Worm (Caenorhabditis elegans) whole organism, late embryonic: ENCODE data around the gene R09D1.12.

Source experiments
- C08G9.2 ChIP-seq: sonication (generic microtip); optimal IDR thresholded peaks from 2 replicates; lab custom pipeline; 2016; ENCODE audit warnings: mild to moderate bottlenecking, missing genetic modification characterization, moderate library complexity, missing compliant biosample characterization
- C38D4.7 ChIP-seq: fragments of 200-800 bp; sonication (Bioruptor generic); optimal IDR thresholded peaks from 2 replicates; lab custom pipeline; 2018; ENCODE audit warnings: mild to moderate bottlenecking, missing genetic modification characterization, moderate library complexity, missing compliant biosample characterization
- F13H6.1 ChIP-seq: sonication (generic microtip); optimal IDR thresholded peaks from 2 replicates; lab custom pipeline; 2016; ENCODE audit warnings: missing genetic modification characterization, missing compliant biosample characterization
- Y22D7AL.16 ChIP-seq: sonication (generic microtip); optimal IDR thresholded peaks from 2 replicates; lab custom pipeline; 2016; ENCODE audit warnings: missing genetic modification characterization, missing compliant biosample characterization
- ama-1 ChIP-seq: fragments of 150-350 bp; optimal IDR thresholded peaks from 2 replicates; lab custom pipeline; 2014
- ceh-18 ChIP-seq: sonication (generic microtip); optimal IDR thresholded peaks from 2 replicates; lab custom pipeline; 2016; ENCODE audit warnings: missing genetic modification characterization, missing compliant biosample characterization
- ceh-19 ChIP-seq: fragments of 200-800 bp; sonication (Bioruptor generic); optimal IDR thresholded peaks from 2 replicates; lab custom pipeline; 2018; ENCODE audit warnings: mild to moderate bottlenecking, missing genetic modification characterization, missing compliant biosample characterization
- ceh-30 ChIP-seq: fragments of 150-350 bp; optimal IDR thresholded peaks from 2 replicates; lab custom pipeline; 2014; ENCODE audit warnings: missing biosample characterization, missing genetic modification characterization
- ceh-6 ChIP-seq: fragments of 200-800 bp; sonication (Bioruptor generic); optimal IDR thresholded peaks from 2 replicates; lab custom pipeline; 2018; ENCODE audit warnings: mild to moderate bottlenecking, missing genetic modification characterization, missing compliant biosample characterization
- che-1 ChIP-seq: sonication (generic microtip); optimal IDR thresholded peaks from 2 replicates; lab custom pipeline; 2016; ENCODE audit warnings: mild to moderate bottlenecking, missing genetic modification characterization, missing compliant biosample characterization
- eyg-1 ChIP-seq: sonication (generic microtip); optimal IDR thresholded peaks from 2 replicates; lab custom pipeline; 2016; ENCODE audit warnings: missing genotype, missing genetic modification characterization, missing compliant biosample characterization
- fax-1 ChIP-seq: sonication (generic microtip); optimal IDR thresholded peaks from 2 replicates; lab custom pipeline; 2016; ENCODE audit warnings: missing genotype, missing genetic modification characterization, missing compliant biosample characterization
- fkh-6 ChIP-seq: sonication (generic microtip); optimal IDR thresholded peaks from 2 replicates; lab custom pipeline; 2016; ENCODE audit warnings: missing genetic modification characterization, missing compliant biosample characterization
- hlh-30 ChIP-seq: sonication (generic microtip); optimal IDR thresholded peaks from 2 replicates; lab custom pipeline; 2017; ENCODE audit warnings: antibody characterized with exemption, missing genetic modification characterization, missing compliant biosample characterization; ENCODE audit not compliant: insufficient read depth
- hlh-6 ChIP-seq: sonication (generic microtip); optimal IDR thresholded peaks from 2 replicates; lab custom pipeline; 2016; ENCODE audit warnings: missing genotype, missing genetic modification characterization, missing compliant biosample characterization
- lim-6 ChIP-seq: sonication (generic microtip); optimal IDR thresholded peaks from 2 replicates; lab custom pipeline; 2016; ENCODE audit warnings: missing genetic modification characterization, missing compliant biosample characterization
- lin-11 ChIP-seq: fragments of 200-800 bp; sonication (Bioruptor generic); optimal IDR thresholded peaks from 2 replicates; lab custom pipeline; 2018; ENCODE audit warnings: mild to moderate bottlenecking, missing genetic modification characterization, missing compliant biosample characterization
- madf-2 ChIP-seq: sonication (generic microtip); optimal IDR thresholded peaks from 2 replicates; lab custom pipeline; 2017; ENCODE audit warnings: missing genetic modification characterization, missing compliant biosample characterization
- nhr-232 ChIP-seq: sonication (generic microtip); optimal IDR thresholded peaks from 2 replicates; lab custom pipeline; 2016; ENCODE audit warnings: missing genetic modification characterization, missing compliant biosample characterization
- npax-4 ChIP-seq: sonication (generic microtip); optimal IDR thresholded peaks from 2 replicates; lab custom pipeline; 2016; ENCODE audit warnings: missing genetic modification characterization, missing compliant biosample characterization
- odd-2 ChIP-seq: sonication (generic microtip); optimal IDR thresholded peaks from 2 replicates; lab custom pipeline; 2017; ENCODE audit warnings: antibody characterized with exemption, mild to moderate bottlenecking, missing genetic modification characterization, missing compliant biosample characterization
- pag-3 ChIP-seq: sonication (generic microtip); optimal IDR thresholded peaks from 2 replicates; lab custom pipeline; 2016; ENCODE audit warnings: missing compliant biosample characterization, missing genetic modification characterization, borderline replicate concordance
- pat-9 ChIP-seq: fragments of 200-800 bp; sonication (Bioruptor generic); optimal IDR thresholded peaks from 2 replicates; lab custom pipeline; 2018; ENCODE audit warnings: mild to moderate bottlenecking, missing genetic modification characterization, moderate library complexity, missing compliant biosample characterization
- pax-1 ChIP-seq: fragments of 150-350 bp; optimal IDR thresholded peaks from 2 replicates; lab custom pipeline; 2014; ENCODE audit warnings: missing biosample characterization, missing genetic modification characterization
- pha-2 ChIP-seq: sonication (generic microtip); optimal IDR thresholded peaks from 2 replicates; lab custom pipeline; 2017; ENCODE audit warnings: mild to moderate bottlenecking, missing genetic modification characterization, missing compliant biosample characterization
- pha-4 ChIP-seq: fragments of 150-350 bp; optimal IDR thresholded peaks from 2 replicates; lab custom pipeline; 2018; ENCODE audit warnings: missing biosample characterization, missing genetic modification reagents, missing genetic modification characterization
- pqm-1 ChIP-seq: sonication (generic microtip); optimal IDR thresholded peaks from 2 replicates; lab custom pipeline; 2016; ENCODE audit warnings: missing genetic modification characterization, missing compliant biosample characterization
- ref-2 ChIP-seq: sonication (generic microtip); optimal IDR thresholded peaks from 2 replicates; lab custom pipeline; 2016; ENCODE audit warnings: missing genetic modification characterization, missing compliant biosample characterization
- rnt-1 ChIP-seq: sonication (generic microtip); optimal IDR thresholded peaks from 2 replicates; lab custom pipeline; 2016; ENCODE audit warnings: missing genetic modification characterization, missing compliant biosample characterization
- sdc-2 ChIP-seq: sonication (generic microtip); optimal IDR thresholded peaks from 2 replicates; lab custom pipeline; 2016; ENCODE audit warnings: missing genotype, missing genetic modification characterization, missing compliant biosample characterization
- syd-9 ChIP-seq: sonication (generic microtip); optimal IDR thresholded peaks from 2 replicates; lab custom pipeline; 2016; ENCODE audit warnings: mild to moderate bottlenecking, missing genetic modification characterization, moderate library complexity, missing compliant biosample characterization
- tbx-2 ChIP-seq: sonication (generic microtip); optimal IDR thresholded peaks from 2 replicates; lab custom pipeline; 2016; ENCODE audit warnings: missing genetic modification characterization, missing compliant biosample characterization
- tbx-7 ChIP-seq: sonication (generic microtip); optimal IDR thresholded peaks from 2 replicates; lab custom pipeline; 2016; ENCODE audit warnings: missing genotype, missing genetic modification characterization, missing compliant biosample characterization
- unc-3 ChIP-seq, 2 experiments: fragments of 200-800 bp in 1 of 2; sonication (Bioruptor generic) in 1 of 2; sonication (generic microtip) in 1 of 2; conservative IDR thresholded peaks in 1 of 2; optimal IDR thresholded peaks in 1 of 2; 2 replicates each; pipeline versions ENCODE4 v1.3.6 to Lab custom; 2016 to 2022; ENCODE audit warnings: missing compliant biosample characterization in 2 of 2, missing genetic modification characterization in 2 of 2, missing genetic modification reagents in 1 of 2
- unc-55 ChIP-seq: sonication (generic microtip); optimal IDR thresholded peaks from 2 replicates; lab custom pipeline; 2017; ENCODE audit warnings: missing biosample characterization, missing genetic modification reagents, missing genetic modification characterization
- zip-5 ChIP-seq: sonication (generic microtip); optimal IDR thresholded peaks from 2 replicates; lab custom pipeline; 2016; ENCODE audit warnings: missing genetic modification characterization, missing compliant biosample characterization
- ztf-16 ChIP-seq: sonication (generic microtip); optimal IDR thresholded peaks from 2 replicates; lab custom pipeline; 2017; ENCODE audit warnings: missing genetic modification characterization, missing compliant biosample characterization

Gene R09D1.12

ce11 chrII:9445368-9445767, 6.7 kb downstream of the R09D1.12 start, which contains the start of gene R09D1.13:
Gene R09D1.13 (minus strand): TSS chrII:9445468.
- TF ChIP-seq pag-3 (tag; lab: Kevin White, UChicago) = no peak

ce11 chrII:9443522-9443921, 8.6 kb downstream of the R09D1.12 start, which contains the start of gene chil-15:
Gene chil-15 (minus strand): TSS chrII:9443622.
- no peak for TF ChIP-seq ceh-19 (GFP tag; lab: Kevin White, UChicago)
- TF ChIP-seq che-1 (tag; lab: Kevin White, UChicago) = no peak
- TF ChIP-seq hlh-6 (tag; lab: Kevin White, UChicago) = no peak
- no peak for TF ChIP-seq ztf-16 (tag; lab: Kevin White, UChicago)

- TF ChIP-seq Y22D7AL.16 (tag; lab: Kevin White, UChicago) = no peak
- TF ChIP-seq syd-9 = no peak
- TF ChIP-seq ref-2 (tag; lab: Kevin White, UChicago) = no peak
- no peak for TF ChIP-seq tbx-2 (tag; lab: Kevin White, UChicago)
- TF ChIP-seq C38D4.7 (GFP tag; lab: Kevin White, UChicago) = no peak
- no peak for TF ChIP-seq nhr-232 (tag; lab: Kevin White, UChicago)
These were observed 10.2 kb downstream of the R09D1.12 start, which contains the start of gene chil-16 for ce11 chrII:9441838-9442237. Gene chil-16 (minus strand): TSS chrII:9441938.

- TF ChIP-seq rnt-1 (tag; lab: Kevin White, UChicago) (no peak), hlh-6 (tag; lab: Kevin White, UChicago) (no peak), unc-3 (GFP tag; conservative IDR thresholded peaks at IDR 0.05; lab: Robert Waterston, UW) (no peak), unc-3 (tag; optimal IDR thresholded peaks at IDR 0.05; lab: Kevin White, UChicago) (no peak)
These were observed 12.0 kb downstream of the R09D1.12 start, which contains the start of gene chil-17 for ce11 chrII:9440060-9440459. Gene chil-17 (minus strand): TSS chrII:9440160.

- no peak for TF ChIP-seq rnt-1 (tag; lab: Kevin White, UChicago)
- no peak for TF ChIP-seq nhr-232 (tag; lab: Kevin White, UChicago)
These were observed 13.2 kb downstream of the R09D1.12 start for ce11 chrII:9438853-9439252.

- TF ChIP-seq npax-4 (tag; lab: Kevin White, UChicago) (no peak), tbx-7 (tag; lab: Kevin White, UChicago) (no peak), nhr-232 (tag; lab: Kevin White, UChicago) (no peak), C08G9.2 (tag; lab: Kevin White, UChicago) (no peak)
- TF ChIP-seq, all 69 proteins: peak for 0
These were observed 13.8 kb downstream of the R09D1.12 start, which contains the start of gene chil-13 for ce11 chrII:9438227-9438626. Gene chil-13 (minus strand): TSS chrII:9438327.

- TF ChIP-seq F13H6.1 (tag; lab: Kevin White, UChicago) = no peak
- TF ChIP-seq pag-3 (tag; lab: Kevin White, UChicago) = no peak
- no peak for TF ChIP-seq unc-55 (GFP tag; lab: Kevin White, UChicago)
- no peak for TF ChIP-seq sdc-2
- no peak for TF ChIP-seq ama-1 (lab: Kevin White, UChicago)
- no peak for TF ChIP-seq pat-9 (tag; lab: Kevin White, UChicago)
- no peak for TF ChIP-seq pax-1 (tag; lab: Kevin White, UChicago)
- TF ChIP-seq eyg-1 (tag; lab: Kevin White, UChicago) = no peak
These were observed 16.1 kb downstream of the R09D1.12 start, which contains the start of gene kin-16 for ce11 chrII:9436009-9436408. Gene kin-16 (minus strand): TSS chrII:9436109.

ce11 chrII:9433609-9434008, 18.5 kb downstream of the R09D1.12 start, which contains the start of gene kin-15:
Gene kin-15 (minus strand): TSS chrII:9433709.
- TF ChIP-seq ceh-6 (GFP tag; lab: Kevin White, UChicago) (no peak), ceh-19 (GFP tag; lab: Kevin White, UChicago) (no peak), pqm-1 (tag; lab: Kevin White, UChicago) (no peak), odd-2 (tag; lab: Kevin White, UChicago) (no peak), C08G9.2 (tag; lab: Kevin White, UChicago) (no peak), lin-11 (tag; lab: Kevin White, UChicago) (no peak), pha-2 (tag; lab: Kevin White, UChicago) (no peak), madf-2 (tag; lab: Kevin White, UChicago) (no peak), unc-3 (GFP tag; conservative IDR thresholded peaks at IDR 0.05; lab: Robert Waterston, UW) (no peak), unc-3 (tag; optimal IDR thresholded peaks at IDR 0.05; lab: Kevin White, UChicago) (no peak), hlh-6 (tag; lab: Kevin White, UChicago) (no peak), npax-4 (tag; lab: Kevin White, UChicago) (no peak), pha-4 (tag; lab: Kevin White, UChicago) (no peak), ceh-30 (tag; lab: Kevin White, UChicago) (no peak), hlh-30 (tag; lab: Kevin White, UChicago) (no peak), fkh-6 (no peak), lim-6 (no peak), fax-1 (no peak), zip-5 (no peak), ceh-18 (tag; lab: Kevin White, UChicago) (no peak)
- TF ChIP-seq, all 69 proteins: peak for 0
